Fruit fly (Drosophila melanogaster) S2 (cell line): ENCODE data around the gene Tob.

Experiments
- CG8478 ChIP-seq: fragments of >200 bp; optimal IDR thresholded peaks from 2 replicates; lab custom pipeline; 2018
- CTCF ChIP-seq, 2 experiments: fragments of >200 bp; optimal IDR thresholded peaks; 2 replicates each; lab custom pipeline; 2018

Gene Tob

dm6 chrX:16091431-16091990, at the start of gene Tob:
Gene Tob (minus strand): TSS chrX:16091495.
- no peak for TF ChIP-seq CTCF (optimal IDR thresholded peaks at IDR 0.05; lab: Kevin White, UChicago)
- TF ChIP-seq CG8478 (lab: Kevin White, UChicago) = no peak

- TF ChIP-seq CG8478 (lab: Kevin White, UChicago) = no peak
- TF ChIP-seq CTCF (optimal IDR thresholded peaks at IDR 0.05; lab: Kevin White, UChicago) = no peak
Observed at dm6 chrX:16140603-16141002, 49.3 kb upstream of the Tob start.

- TF ChIP-seq CG8478 (lab: Kevin White, UChicago) = no peak
- TF ChIP-seq CTCF (optimal IDR thresholded peaks at IDR 0.05; lab: Kevin White, UChicago) = no peak
Observed at dm6 chrX:16139030-16139429, 47.7 kb upstream of the Tob start.

- TF ChIP-seq CG8478 (lab: Kevin White, UChicago) (no peak), CTCF (optimal IDR thresholded peaks at IDR 0.05; lab: Kevin White, UChicago) (no peak)
Observed at dm6 chrX:16135920-16136319, 44.6 kb upstream of the Tob start.

dm6 chrX:16135391-16135790, 44.1 kb upstream of the Tob start:
- no peak for TF ChIP-seq CTCF (optimal IDR thresholded peaks at IDR 0.05; lab: Kevin White, UChicago)
- TF ChIP-seq CG8478 (lab: Kevin White, UChicago) = no peak

- no peak for TF ChIP-seq CTCF (optimal IDR thresholded peaks at IDR 0.05; lab: Kevin White, UChicago)
- no peak for TF ChIP-seq CG8478 (lab: Kevin White, UChicago)
Observed at dm6 chrX:16124236-16124635, 32.9 kb upstream of the Tob start.

dm6 chrX:16111655-16112054, 20.4 kb upstream of the Tob start:
- no peak for TF ChIP-seq CTCF (optimal IDR thresholded peaks at IDR 0.05; lab: Kevin White, UChicago)
- TF ChIP-seq CG8478 (lab: Kevin White, UChicago) = no peak

- peak; percentile 91 to 96 for TF ChIP-seq CTCF (optimal IDR thresholded peaks at IDR 0.05; lab: Kevin White, UChicago)
- TF ChIP-seq CG8478 (lab: Kevin White, UChicago) = no peak
Observed at dm6 chrX:16105715-16106114, 14.4 kb upstream of the Tob start.

dm6 chrX:16104738-16105426, 13.6 kb upstream of the Tob start, which contains the start of the genes CG42353 and CG42354:
Gene CG42353 (minus strand): TSS chrX:16104946.
Gene CG42354 (minus strand): TSS chrX:16104946.
- TF ChIP-seq CG8478 (lab: Kevin White, UChicago) = no peak
- peak; percentile 37 to 57 for TF ChIP-seq CTCF (optimal IDR thresholded peaks at IDR 0.05; lab: Kevin White, UChicago)

- TF ChIP-seq CG8478 (lab: Kevin White, UChicago) (no peak), CTCF (optimal IDR thresholded peaks at IDR 0.05; lab: Kevin White, UChicago) (no peak)
Observed at dm6 chrX:16104056-16104737, 12.9 kb upstream of the Tob start.

- TF ChIP-seq CTCF (optimal IDR thresholded peaks at IDR 0.05; lab: Kevin White, UChicago) = no peak
- TF ChIP-seq CG8478 (lab: Kevin White, UChicago) = no peak
Observed at dm6 chrX:16103482-16103881, 12.2 kb upstream of the Tob start.

dm6 chrX:16102338-16103218, 11.3 kb upstream of the Tob start:
- no peak for TF ChIP-seq CTCF (optimal IDR thresholded peaks at IDR 0.05; lab: Kevin White, UChicago)
- no peak for TF ChIP-seq CG8478 (lab: Kevin White, UChicago)

dm6 chrX:16100726-16101351, 9.5 kb upstream of the Tob start:
- TF ChIP-seq CTCF (optimal IDR thresholded peaks at IDR 0.05; lab: Kevin White, UChicago) (no peak), CG8478 (lab: Kevin White, UChicago) (no peak)

- TF ChIP-seq CTCF (optimal IDR thresholded peaks at IDR 0.05; lab: Kevin White, UChicago) = peak; percentile 51 to 71
- no peak for TF ChIP-seq CG8478 (lab: Kevin White, UChicago)
Observed at dm6 chrX:16096488-16096887, 5.2 kb upstream of the Tob start.
